Fruit fly (Drosophila melanogaster) whole organism, pupa: ENCODE data around the gene CG5921.
A peak's percentile ranks its signal among the peaks of the same experiment; 100 is the strongest.

ENCODE experiments used
- CG12605 ChIP-seq: fragments of 200-800 bp; sonication (Bioruptor generic); IDR thresholded peaks from 2 replicates; pipeline ENCODE4 v1.3.6; 2022; ENCODE audit warnings: missing biosample characterization, missing genetic modification characterization
- CG13204 ChIP-seq: fragments of 200-800 bp; sonication (Bioruptor generic); optimal IDR thresholded peaks from 2 replicates; lab custom pipeline; 2018; ENCODE audit warnings: missing biosample characterization, mild to moderate bottlenecking, missing genetic modification characterization, moderate library complexity
- CG32121 ChIP-seq: fragments of 200-800 bp; sonication (Bioruptor generic); IDR thresholded peaks from 2 replicates; pipeline ENCODE4 v1.3.6; 2022; ENCODE audit warnings: missing biosample characterization, missing genetic modification characterization
- CG8159 ChIP-seq: fragments of 200-800 bp; sonication (Bioruptor generic); optimal IDR thresholded peaks from 3 replicates; lab custom pipeline; 2018; ENCODE audit warnings: missing biosample characterization, mild to moderate bottlenecking, missing genetic modification characterization, moderate library complexity
- CG8301 ChIP-seq: fragments of 200-800 bp; sonication (Bioruptor generic); optimal IDR thresholded peaks from 2 replicates; lab custom pipeline; 2018; ENCODE audit warnings: missing biosample characterization, mild to moderate bottlenecking, missing genetic modification characterization
- EcR ChIP-seq: fragments of 200-800 bp; sonication (Bioruptor generic); optimal IDR thresholded peaks from 3 replicates; lab custom pipeline; 2019; ENCODE audit warnings: missing biosample characterization, missing genetic modification characterization, mild to moderate bottlenecking, moderate library complexity, missing genetic modification reagents
- Ets98B ChIP-seq: fragments of 200-800 bp; sonication (Bioruptor generic); IDR thresholded peaks from 2 replicates; pipeline ENCODE4 v1.3.6; 2022; ENCODE audit warnings: missing biosample characterization, missing genetic modification characterization
- Pif1A ChIP-seq: fragments of 200-800 bp; sonication (Bioruptor generic); optimal IDR thresholded peaks from 3 replicates; lab custom pipeline; 2016; ENCODE audit warnings: missing biosample characterization, missing genetic modification characterization
- rn ChIP-seq: fragments of 200-800 bp; sonication (Bioruptor generic); IDR thresholded peaks from 2 replicates; pipeline ENCODE4 v1.3.6; 2022; ENCODE audit warnings: missing biosample characterization, missing genetic modification characterization

- TF ChIP-seq CG13204 (GFP tag; lab: Kevin White, UChicago) (no peak), Pif1A (GFP tag; lab: Kevin White, UChicago) (no peak), CG32121 (GFP tag; lab: Robert Waterston, UW) (no peak), CG12605 (GFP tag; lab: Robert Waterston, UW) (no peak), rn (GFP tag; lab: Robert Waterston, UW) (no peak), CG8159 (peak; percentile 6), CG8301 (no peak), EcR (no peak), Ets98B (no peak)
Measured at dm6 chrX:6030010-6030409, 20.6 kb upstream of the CG5921 start.
